Worm (Caenorhabditis elegans) whole organism, L1 larva: ENCODE data around the gene clec-214.

Source experiments
- C16A3.4 ChIP-seq: fragments of 150-350 bp; optimal IDR thresholded peaks from 2 replicates; lab custom pipeline; 2014; ENCODE audit warnings: missing biosample characterization, missing genetic modification characterization
- F16B12.6 ChIP-seq: fragments of 150-350 bp; optimal IDR thresholded peaks from 2 replicates; lab custom pipeline; 2014; ENCODE audit warnings: missing biosample characterization, missing genetic modification characterization
- Y116A8C.19 ChIP-seq: sonication (generic microtip); optimal IDR thresholded peaks from 2 replicates; lab custom pipeline; 2016; ENCODE audit warnings: missing compliant biosample characterization, missing genetic modification characterization, borderline replicate concordance
- alr-1 ChIP-seq: fragments of 200-800 bp; sonication (Bioruptor generic); optimal IDR thresholded peaks from 2 replicates; lab custom pipeline; 2018; ENCODE audit warnings: borderline replicate concordance, mild to moderate bottlenecking, missing genetic modification characterization, missing compliant biosample characterization
- blmp-1 ChIP-seq: fragments of 150-350 bp; optimal IDR thresholded peaks from 2 replicates; lab custom pipeline; 2014; ENCODE audit warnings: missing biosample characterization, missing genetic modification characterization
- ceh-8 ChIP-seq: fragments of 200-800 bp; sonication (Bioruptor generic); optimal IDR thresholded peaks from 2 replicates; lab custom pipeline; 2018; ENCODE audit warnings: mild to moderate bottlenecking, missing genetic modification characterization, moderate library complexity, missing compliant biosample characterization
- ceh-88 ChIP-seq: fragments of 200-800 bp; sonication (Bioruptor generic); IDR thresholded peaks from 2 replicates; pipeline ENCODE4 v1.3.6; 2022; ENCODE audit warnings: missing genetic modification characterization, missing compliant biosample characterization
- ces-1 ChIP-seq: fragments of 150-350 bp; optimal IDR thresholded peaks from 2 replicates; lab custom pipeline; 2014; ENCODE audit warnings: missing biosample characterization, missing genetic modification reagents, missing genetic modification characterization
- dpl-1 ChIP-seq, 3 experiments: fragments of 150-350 bp in 2 of 3; sonication (generic microtip) in 1 of 3; optimal IDR thresholded peaks; 2 replicates each; lab custom pipeline; 2014 to 2017; ENCODE audit warnings: missing biosample characterization in 3 of 3, missing genetic modification characterization in 3 of 3, missing genetic modification reagents in 3 of 3
- efl-3 ChIP-seq: fragments of 200-800 bp; sonication (Bioruptor generic); optimal IDR thresholded peaks from 2 replicates; lab custom pipeline; 2018; ENCODE audit warnings: mild to moderate bottlenecking, missing genetic modification characterization, missing compliant biosample characterization
- elt-2 ChIP-seq: sonication (generic microtip); optimal IDR thresholded peaks from 2 replicates; lab custom pipeline; 2016; ENCODE audit warnings: missing genetic modification characterization, mild to moderate bottlenecking, inconsistent platforms, missing compliant biosample characterization, missing genetic modification reagents
- elt-3 ChIP-seq, 6 experiments: fragments of 150-350 bp in 1 of 6; sonication (generic microtip); optimal IDR thresholded peaks; 2 replicates each; lab custom pipeline; 2017 to 2018; ENCODE audit warnings: missing biosample characterization in 6 of 6, missing genetic modification characterization in 6 of 6, inconsistent platforms in 1 of 6
- fkh-10 ChIP-seq: sonication (generic microtip); optimal IDR thresholded peaks from 2 replicates; lab custom pipeline; 2017; ENCODE audit warnings: missing biosample characterization, missing genetic modification reagents, missing genetic modification characterization
- fkh-4 ChIP-seq: sonication (generic microtip); optimal IDR thresholded peaks from 2 replicates; lab custom pipeline; 2016; ENCODE audit warnings: missing compliant biosample characterization, missing genetic modification characterization, borderline replicate concordance
- hlh-17 ChIP-seq: fragments of 200-800 bp; sonication (Bioruptor generic); optimal IDR thresholded peaks from 2 replicates; lab custom pipeline; 2018; ENCODE audit warnings: missing genetic modification characterization, mild to moderate bottlenecking, missing compliant biosample characterization, moderate library complexity, borderline replicate concordance
- hlh-4 ChIP-seq: sonication (generic microtip); optimal IDR thresholded peaks from 2 replicates; lab custom pipeline; 2016; ENCODE audit warnings: mild to moderate bottlenecking, missing genetic modification characterization, missing compliant biosample characterization
- irx-1 ChIP-seq: sonication (generic microtip); optimal IDR thresholded peaks from 2 replicates; lab custom pipeline; 2016; ENCODE audit warnings: missing genetic modification characterization, missing compliant biosample characterization
- lin-14 ChIP-seq: fragments of 200-800 bp; sonication (Bioruptor generic); optimal IDR thresholded peaks from 2 replicates; lab custom pipeline; 2018; ENCODE audit warnings: mild to moderate bottlenecking, missing genetic modification characterization, moderate library complexity, missing compliant biosample characterization
- lin-35 ChIP-seq, 2 experiments: fragments of 150-350 bp; optimal IDR thresholded peaks; 2 replicates each; lab custom pipeline; 2014; ENCODE audit warnings: missing biosample characterization in 2 of 2, missing genetic modification characterization in 2 of 2, missing genetic modification reagents in 2 of 2
- nhr-11 ChIP-seq: fragments of 150-350 bp; optimal IDR thresholded peaks from 2 replicates; lab custom pipeline; 2014; ENCODE audit warnings: missing biosample characterization, missing genetic modification characterization
- nhr-20 ChIP-seq: sonication (generic microtip); optimal IDR thresholded peaks from 2 replicates; lab custom pipeline; 2016; ENCODE audit warnings: mild to moderate bottlenecking, missing genetic modification characterization, missing compliant biosample characterization
- nhr-237 ChIP-seq: fragments of 150-350 bp; optimal IDR thresholded peaks from 2 replicates; lab custom pipeline; 2014; ENCODE audit warnings: missing biosample characterization, missing genetic modification characterization
- nhr-28 ChIP-seq: fragments of 150-350 bp; optimal IDR thresholded peaks from 2 replicates; lab custom pipeline; 2014; ENCODE audit warnings: missing biosample characterization, missing genetic modification characterization
- nhr-76 ChIP-seq: sonication (generic microtip); optimal IDR thresholded peaks from 2 replicates; lab custom pipeline; 2017; ENCODE audit warnings: missing biosample characterization, missing genetic modification characterization
- nhr-77 ChIP-seq: fragments of 150-350 bp; optimal IDR thresholded peaks from 2 replicates; lab custom pipeline; 2014; ENCODE audit warnings: missing biosample characterization, missing genetic modification characterization
- nhr-84 ChIP-seq: sonication (generic microtip); optimal IDR thresholded peaks from 2 replicates; lab custom pipeline; 2017; ENCODE audit warnings: missing biosample characterization, missing genetic modification characterization
- nhr-85 ChIP-seq: sonication (generic microtip); peaks from one replicate; lab custom pipeline; 2016; ENCODE audit warnings: missing genetic modification characterization, inconsistent platforms, missing compliant biosample characterization
- nhr-90 ChIP-seq: sonication (generic microtip); optimal IDR thresholded peaks from 2 replicates; lab custom pipeline; 2016; ENCODE audit warnings: mild to moderate bottlenecking, missing genetic modification characterization, missing compliant biosample characterization; ENCODE audit not compliant: poor library complexity
- pqm-1 ChIP-seq: sonication (generic microtip); optimal IDR thresholded peaks from 3 replicates; lab custom pipeline; 2017; ENCODE audit warnings: missing biosample characterization, missing genetic modification characterization
- rnt-1 ChIP-seq: sonication (generic microtip); optimal IDR thresholded peaks from 2 replicates; lab custom pipeline; 2016; ENCODE audit warnings: mild to moderate bottlenecking, missing genetic modification characterization, moderate library complexity, missing compliant biosample characterization
- skn-1 ChIP-seq: fragments of 150-350 bp; optimal IDR thresholded peaks from 2 replicates; lab custom pipeline; 2014; ENCODE audit warnings: missing biosample characterization, missing genetic modification characterization
- snpc-4 ChIP-seq: fragments of 150-350 bp; optimal IDR thresholded peaks from 2 replicates; lab custom pipeline; 2014; ENCODE audit warnings: missing biosample characterization, missing genetic modification characterization
- snu-23 ChIP-seq: sonication (generic microtip); optimal IDR thresholded peaks from 2 replicates; lab custom pipeline; 2016; ENCODE audit warnings: missing genetic modification characterization, missing compliant biosample characterization
- swsn-7 ChIP-seq: sonication (generic microtip); optimal IDR thresholded peaks from 2 replicates; lab custom pipeline; 2016; ENCODE audit warnings: missing genetic modification characterization, missing compliant biosample characterization
- tlp-1 ChIP-seq: fragments of 150-350 bp; optimal IDR thresholded peaks from 2 replicates; lab custom pipeline; 2014; ENCODE audit warnings: missing biosample characterization, missing genetic modification characterization
- unc-86 ChIP-seq: sonication (generic microtip); optimal IDR thresholded peaks from 2 replicates; lab custom pipeline; 2016; ENCODE audit warnings: missing genetic modification characterization, missing compliant biosample characterization
- unc-98 ChIP-seq: fragments of 200-800 bp; sonication (Bioruptor generic); IDR thresholded peaks from 2 replicates; pipeline ENCODE4 v1.3.6; 2022; ENCODE audit warnings: missing genetic modification characterization, missing compliant biosample characterization
- zag-1 ChIP-seq: fragments of 150-350 bp; optimal IDR thresholded peaks from 2 replicates; lab custom pipeline; 2014; ENCODE audit warnings: missing biosample characterization, missing genetic modification characterization
- zip-4 ChIP-seq: fragments of 200-800 bp; sonication (Bioruptor generic); optimal IDR thresholded peaks from 2 replicates; lab custom pipeline; 2018; ENCODE audit warnings: mild to moderate bottlenecking, missing genetic modification characterization, moderate library complexity, missing compliant biosample characterization

Gene clec-214

DNA sequence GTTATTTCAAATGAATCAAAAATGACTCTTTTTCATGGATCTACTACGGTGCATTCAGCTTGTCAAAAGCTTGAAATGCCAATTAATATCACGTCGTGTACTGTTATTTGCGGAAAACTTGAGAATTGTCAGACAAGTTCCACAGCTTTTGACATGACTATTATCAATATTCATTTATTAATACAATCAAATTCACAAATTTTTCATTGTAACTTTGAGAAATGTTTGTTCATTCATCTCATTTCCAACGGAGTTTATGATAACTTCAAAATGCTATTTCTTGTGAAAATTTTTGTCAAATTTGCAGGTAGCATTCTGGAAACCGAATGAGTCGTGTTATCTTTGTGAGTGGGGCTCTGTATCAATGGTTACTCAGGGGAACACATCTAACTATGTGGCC, 7.9 kb downstream of the clec-214 start, which contains the start of gene C50E3.15:
C50E3.15 (plus strand) TSS at position 301 of the 400 bp plus-strand sequence.
- TF ChIP-seq nhr-28 (tag; lab: Kevin White, UChicago) (no peak), fkh-4 (tag; lab: Kevin White, UChicago) (no peak), nhr-76 (no peak), alr-1 (tag; lab: Kevin White, UChicago) (no peak), dpl-1 (GFP tag; optimal IDR thresholded peaks at IDR 0.05; lab: Kevin White, UChicago) (no peak), irx-1 (no peak), C16A3.4 (tag; lab: Kevin White, UChicago) (no peak), skn-1 (tag; lab: Kevin White, UChicago) (no peak), hlh-17 (GFP tag; lab: Kevin White, UChicago) (no peak), unc-86 (tag; lab: Kevin White, UChicago) (no peak), snpc-4 (tag; lab: Kevin White, UChicago) (no peak), ceh-88 (GFP tag; lab: Robert Waterston, UW) (no peak), elt-2 (tag; lab: Kevin White, UChicago) (no peak), F16B12.6 (tag; lab: Kevin White, UChicago) (no peak)

DNA sequence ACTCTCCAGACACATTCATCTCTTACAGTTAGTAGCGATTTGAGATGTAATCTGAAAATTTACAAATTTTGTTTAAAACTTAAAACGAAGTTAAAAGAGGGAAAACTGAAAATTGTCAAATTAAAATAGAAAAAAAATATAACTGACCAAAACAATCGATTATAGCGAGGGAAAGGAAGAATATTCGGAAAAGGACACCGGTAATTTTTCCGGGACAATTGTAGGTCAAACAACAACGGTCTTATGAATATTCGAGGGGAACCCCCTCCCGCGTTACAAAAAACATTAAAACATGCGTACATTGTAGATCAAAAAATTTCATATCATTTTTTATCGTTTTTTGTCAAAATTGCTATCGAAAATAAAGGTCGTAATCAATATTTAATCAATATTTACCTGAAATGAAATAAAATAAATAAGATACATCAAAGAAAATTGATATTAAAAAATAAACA, 11.9 kb downstream of the clec-214 start, which contains the start of gene C50E3.12:
C50E3.12 (minus strand) TSS at position 51 of the 455 bp plus-strand sequence.
- TF ChIP-seq nhr-28 (tag; lab: Kevin White, UChicago): no peak
- no peak for TF ChIP-seq Y116A8C.19
- TF ChIP-seq fkh-10: no peak
- no peak for TF ChIP-seq nhr-77 (tag; lab: Kevin White, UChicago)
- no peak for TF ChIP-seq pqm-1
- TF ChIP-seq nhr-84 (tag; lab: Kevin White, UChicago): no peak
- TF ChIP-seq lin-35 (GFP tag; optimal IDR thresholded peaks at IDR 0.05; lab: Kevin White, UChicago): no peak
- no peak for TF ChIP-seq F16B12.6 (tag; lab: Kevin White, UChicago)
- no peak for TF ChIP-seq nhr-237 (tag; lab: Kevin White, UChicago)
- no peak for TF ChIP-seq ces-1
- TF ChIP-seq elt-2 (tag; lab: Kevin White, UChicago): no peak
- no peak for TF ChIP-seq hlh-4
- no peak for TF ChIP-seq dpl-1 (GFP tag; optimal IDR thresholded peaks at IDR 0.05; lab: Kevin White, UChicago)
- TF ChIP-seq snpc-4 (tag; lab: Kevin White, UChicago): no peak
- no peak for TF ChIP-seq nhr-20
- TF ChIP-seq zag-1: no peak
- TF ChIP-seq nhr-11 (tag; lab: Kevin White, UChicago): no peak
- no peak for TF ChIP-seq unc-98 (GFP tag; lab: Robert Waterston, UW)

DNA sequence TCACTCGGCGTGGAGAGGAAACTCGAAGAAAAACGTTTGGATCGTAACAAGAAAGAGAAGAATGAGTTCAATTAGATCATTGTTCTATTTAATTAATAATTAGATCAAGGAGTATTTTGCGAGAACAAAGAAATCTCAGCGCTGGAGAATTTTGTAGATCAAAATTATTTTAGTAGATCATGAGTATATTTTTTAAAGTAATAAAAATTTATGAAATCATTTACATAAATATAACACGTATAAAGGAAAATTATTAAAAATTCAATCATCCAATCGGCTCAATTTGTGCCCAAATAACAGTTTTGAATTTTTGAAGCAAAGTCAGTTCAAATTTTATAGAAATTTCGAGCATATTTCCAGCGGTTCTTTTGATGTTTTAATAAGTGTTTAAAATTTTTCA, 14.0 kb downstream of the clec-214 start, which contains the start of gene C50E3.13:
C50E3.13 (minus strand) TSS at position 101 of the 400 bp plus-strand sequence.
- TF ChIP-seq unc-86 (tag; lab: Kevin White, UChicago) (no peak), tlp-1 (tag; lab: Kevin White, UChicago) (no peak), efl-3 (GFP tag; lab: Kevin White, UChicago) (no peak), Y116A8C.19 (no peak), swsn-7 (tag; lab: Kevin White, UChicago) (no peak), rnt-1 (tag; lab: Kevin White, UChicago) (no peak), zip-4 (GFP tag; lab: Kevin White, UChicago) (no peak), pqm-1 (no peak), lin-14 (GFP tag; lab: Kevin White, UChicago) (no peak), elt-3 (tag; optimal IDR thresholded peaks at IDR 0.05; lab: Kevin White, UChicago) (no peak), ces-1 (no peak), snu-23 (GFP tag; lab: Kevin White, UChicago) (no peak), nhr-90 (tag; lab: Kevin White, UChicago) (no peak)

- peak; percentile 48 for TF ChIP-seq nhr-85 (tag; lab: Kevin White, UChicago)
- no peak for TF ChIP-seq skn-1 (tag; lab: Kevin White, UChicago)
- TF ChIP-seq blmp-1 (tag; lab: Kevin White, UChicago): peak; percentile 52
- TF ChIP-seq ceh-8 (GFP tag; lab: Kevin White, UChicago): no peak
Measured at ce11 chrV:7624652-7625051, 14.5 kb downstream of the clec-214 start, which contains the start of gene grsp-4. grsp-4 (plus strand) TSS chrV:7624952.
